Worm (Caenorhabditis elegans): ENCODE measurements around the gene ZK632.2.

Gene ZK632.2

DNA sequence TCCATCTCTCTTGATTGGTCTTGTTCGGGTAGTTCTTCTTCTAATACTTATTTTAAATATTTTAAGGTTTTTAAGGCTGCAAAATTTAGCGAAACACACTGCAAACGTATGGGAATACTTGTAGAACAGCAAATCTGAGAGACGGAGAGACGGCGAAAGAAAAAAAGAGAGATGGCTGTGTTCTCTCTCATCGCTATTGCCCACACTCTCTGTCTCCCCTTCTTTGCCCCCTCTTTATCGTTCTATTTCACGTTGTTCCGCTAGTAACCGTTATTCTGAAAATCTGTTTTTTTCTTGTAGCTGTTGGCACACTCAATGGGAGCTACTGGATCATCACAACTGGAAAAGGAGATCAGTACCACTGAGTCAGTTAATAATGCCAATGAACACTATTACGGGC is 22.6 kb upstream of the ZK632.2 start, which contains the start of gene usp-46:
Gene usp-46, plus strand, starts transcription at position 301 of the 400 bp plus-strand sequence.
- TF ChIP-seq unc-120 (tag; optimal IDR thresholded peaks at IDR 0.05; ENCODE audit: poor library complexity, severe bottlenecking) (peak; percentile 20), snpc-4 (tag; optimal IDR thresholded peaks at IDR 0.05) (no peak), elt-1 (tag; optimal IDR thresholded peaks at IDR 0.05; ENCODE audit: borderline replicate concordance, insufficient read depth) (no peak), mls-2 (tag; optimal IDR thresholded peaks at IDR 0.05) (no peak), unc-62 (GFP tag; optimal IDR thresholded peaks at IDR 0.05) (no peak), nhr-28 (tag; optimal IDR thresholded peaks at IDR 0.05) (no peak), ceh-39 (tag; optimal IDR thresholded peaks at IDR 0.05) (peak; percentile 16), nhr-237 (tag; optimal IDR thresholded peaks at IDR 0.05) (no peak), nhr-2 (tag; optimal IDR thresholded peaks at IDR 0.05) (no peak), hlh-1 (tag; optimal IDR thresholded peaks at IDR 0.05) (no peak)

DNA sequence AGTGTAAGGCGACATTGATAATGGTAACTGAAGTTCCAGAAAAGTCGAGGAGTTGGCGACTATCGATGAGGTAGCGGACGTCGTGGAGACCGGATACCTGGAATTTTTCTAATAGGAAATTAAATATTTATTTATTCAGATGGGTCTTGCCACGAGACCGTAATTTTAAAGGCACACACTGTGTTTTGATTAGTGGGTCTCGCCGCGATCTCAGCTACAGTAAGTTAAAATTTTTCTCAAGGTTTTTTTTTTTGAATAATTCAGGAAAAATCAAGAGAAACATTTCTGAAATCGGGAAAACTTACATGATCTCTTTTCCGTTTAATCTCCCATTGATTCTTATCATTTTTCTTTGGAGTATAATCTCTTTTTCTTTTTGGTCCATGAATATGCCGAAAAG is 19.8 kb upstream of the ZK632.2 start:
- TF ChIP-seq lin-32 (GFP tag; optimal IDR thresholded peaks at IDR 0.05) (no peak), snpc-4 (tag; optimal IDR thresholded peaks at IDR 0.05) (no peak), ceh-39 (tag; optimal IDR thresholded peaks at IDR 0.05) (no peak), flh-1 (GFP tag; optimal IDR thresholded peaks at IDR 0.05) (no peak), hlh-1 (tag; optimal IDR thresholded peaks at IDR 0.05) (no peak), lin-13 (tag; optimal IDR thresholded peaks at IDR 0.05) (no peak), ces-1 (GFP tag; optimal IDR thresholded peaks at IDR 0.05) (no peak), ceh-43 (GFP tag; optimal IDR thresholded peaks at IDR 0.05) (no peak), cnd-1 (tag; optimal IDR thresholded peaks at IDR 0.05) (no peak), ceh-83 (GFP tag; optimal IDR thresholded peaks at IDR 0.05) (no peak), nhr-2 (tag; optimal IDR thresholded peaks at IDR 0.05) (no peak)

DNA sequence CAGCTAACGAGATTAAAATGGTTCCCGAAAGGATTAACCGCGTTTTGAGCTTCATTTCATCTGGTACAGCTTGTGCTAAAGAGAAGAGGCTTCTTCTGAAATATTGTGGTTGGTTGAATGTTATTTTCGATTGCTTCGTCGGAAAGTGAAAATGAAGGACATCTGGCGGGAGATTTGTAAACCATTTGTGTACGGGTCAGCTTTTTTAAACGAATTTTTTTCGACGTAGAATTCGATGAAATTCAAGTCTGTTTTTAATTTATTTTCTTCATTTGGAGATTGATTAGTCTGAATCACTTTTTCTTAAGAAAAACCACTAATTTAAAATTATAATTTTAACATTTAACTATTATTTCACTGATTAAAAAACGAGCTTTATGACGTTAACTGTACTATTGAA is 18.7 kb upstream of the ZK632.2 start, which contains the start of gene sqv-3:
Gene sqv-3, minus strand, starts transcription at position 101 of the 400 bp plus-strand sequence.
- no peak for TF ChIP-seq snpc-4 (tag; optimal IDR thresholded peaks at IDR 0.05)
- TF ChIP-seq ztf-11 (tag; optimal IDR thresholded peaks at IDR 0.05), result no peak
- TF ChIP-seq unc-39 (tag; optimal IDR thresholded peaks at IDR 0.05), result no peak
- no peak for TF ChIP-seq nhr-28 (tag; optimal IDR thresholded peaks at IDR 0.05)
- no peak for TF ChIP-seq elt-1 (tag; optimal IDR thresholded peaks at IDR 0.05; ENCODE audit: borderline replicate concordance, insufficient read depth)
- TF ChIP-seq unc-120 (tag; optimal IDR thresholded peaks at IDR 0.05; ENCODE audit: poor library complexity, severe bottlenecking), result no peak
- no peak for TF ChIP-seq blmp-1 (tag; optimal IDR thresholded peaks at IDR 0.05)
- TF ChIP-seq cnd-1 (tag; optimal IDR thresholded peaks at IDR 0.05), result no peak
- no peak for TF ChIP-seq lsy-2 (tag; optimal IDR thresholded peaks at IDR 0.05)
- TF ChIP-seq M03D4.4 (tag; optimal IDR thresholded peaks at IDR 0.05), result no peak
- no peak for TF ChIP-seq drap-1 (GFP tag; optimal IDR thresholded peaks at IDR 0.05)
- TF ChIP-seq pha-4 (tag; optimal IDR thresholded peaks at IDR 0.05), result no peak
- no peak for TF ChIP-seq ceh-43 (GFP tag; optimal IDR thresholded peaks at IDR 0.05)
- TF ChIP-seq ceh-39 (tag; optimal IDR thresholded peaks at IDR 0.05), result no peak
- no peak for TF ChIP-seq ceh-83 (GFP tag; optimal IDR thresholded peaks at IDR 0.05)
- no peak for TF ChIP-seq nhr-2 (tag; optimal IDR thresholded peaks at IDR 0.05)

DNA sequence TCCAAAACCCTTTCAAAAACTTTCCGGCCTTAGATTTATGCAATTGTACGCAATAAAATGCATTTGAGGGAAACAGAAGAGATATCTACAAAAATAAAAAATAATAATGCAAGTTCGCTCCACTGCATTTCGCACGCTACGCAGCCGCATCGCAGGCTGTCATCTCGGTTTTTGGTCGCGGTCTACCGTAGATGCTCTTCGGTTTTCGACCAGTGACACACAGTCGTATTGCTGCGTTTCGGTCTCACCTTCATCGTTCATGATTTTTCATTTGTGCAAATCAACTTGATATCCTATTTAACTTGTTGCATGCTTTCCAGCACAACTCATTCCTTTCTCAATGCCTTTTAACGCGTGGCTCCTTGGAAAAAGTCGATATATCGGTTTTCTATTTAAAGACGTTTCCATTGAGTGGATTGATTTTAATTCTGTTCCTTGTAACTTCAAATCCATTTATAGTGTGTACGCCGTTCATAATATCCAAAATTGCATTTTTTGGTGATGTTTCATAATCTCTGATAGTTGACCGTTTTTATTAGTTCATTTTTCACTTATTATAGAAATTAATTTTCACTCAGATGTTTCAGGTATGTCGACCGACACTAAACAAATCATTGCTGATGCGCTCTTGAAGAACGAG is 18.1 kb upstream of the ZK632.2 start, which contains the start of gene vha-1:
Gene vha-1, plus strand, starts transcription at position 590 of the 640 bp plus-strand sequence.
- TF ChIP-seq lsy-2 (tag; optimal IDR thresholded peaks at IDR 0.05), result peak; percentile 91
- TF ChIP-seq cnd-1 (tag; optimal IDR thresholded peaks at IDR 0.05), result no peak
- no peak for TF ChIP-seq snpc-4 (tag; optimal IDR thresholded peaks at IDR 0.05)
- TF ChIP-seq blmp-1 (tag; optimal IDR thresholded peaks at IDR 0.05), result no peak
- TF ChIP-seq elt-3 (tag; optimal IDR thresholded peaks at IDR 0.05), result no peak
- TF ChIP-seq bed-3 (GFP tag; optimal IDR thresholded peaks at IDR 0.05), result no peak
- no peak for TF ChIP-seq nhr-12 (tag; optimal IDR thresholded peaks at IDR 0.05)
- no peak for TF ChIP-seq nhr-28 (tag; optimal IDR thresholded peaks at IDR 0.05)
- no peak for TF ChIP-seq ceh-83 (GFP tag; optimal IDR thresholded peaks at IDR 0.05)
- TF ChIP-seq mls-2 (tag; optimal IDR thresholded peaks at IDR 0.05), result no peak
- peak; percentile 60 for TF ChIP-seq unc-62 (GFP tag; optimal IDR thresholded peaks at IDR 0.05)
- TF ChIP-seq nhr-237 (tag; optimal IDR thresholded peaks at IDR 0.05), result peak; percentile 81
- TF ChIP-seq M03D4.4 (tag; optimal IDR thresholded peaks at IDR 0.05), result peak; percentile 34
- TF ChIP-seq mep-1 (tag; optimal IDR thresholded peaks at IDR 0.05), result peak; percentile 94
- TF ChIP-seq ceh-43 (GFP tag; optimal IDR thresholded peaks at IDR 0.05), result no peak
- no peak for TF ChIP-seq mab-5 (tag; optimal IDR thresholded peaks at IDR 0.05)
- no peak for TF ChIP-seq nhr-2 (tag; optimal IDR thresholded peaks at IDR 0.05)
- no peak for TF ChIP-seq lin-32 (GFP tag; optimal IDR thresholded peaks at IDR 0.05)
- TF ChIP-seq pha-4 (tag; optimal IDR thresholded peaks at IDR 0.05), result peak; percentile 89
- no peak for TF ChIP-seq sem-2 (GFP tag; optimal IDR thresholded peaks at IDR 0.05)
- TF ChIP-seq ztf-11 (tag; optimal IDR thresholded peaks at IDR 0.05), result no peak
- TF ChIP-seq lin-13 (tag; optimal IDR thresholded peaks at IDR 0.05), result peak; percentile 85
- peak; percentile 86 for TF ChIP-seq ceh-39 (tag; optimal IDR thresholded peaks at IDR 0.05)
- no peak for TF ChIP-seq elt-1 (tag; optimal IDR thresholded peaks at IDR 0.05; ENCODE audit: borderline replicate concordance, insufficient read depth)
- TF ChIP-seq ces-1 (GFP tag; optimal IDR thresholded peaks at IDR 0.05), result peak; percentile 45
- peak; percentile 32 for TF ChIP-seq hlh-1 (tag; optimal IDR thresholded peaks at IDR 0.05)
- no peak for TF ChIP-seq nhr-76 (tag; optimal IDR thresholded peaks at IDR 0.05)
- peak; percentile 82 for TF ChIP-seq unc-120 (tag; optimal IDR thresholded peaks at IDR 0.05; ENCODE audit: poor library complexity, severe bottlenecking)
- no peak for TF ChIP-seq tbx-8 (GFP tag; optimal IDR thresholded peaks at IDR 0.05)
- no peak for TF ChIP-seq sptf-1 (tag; optimal IDR thresholded peaks at IDR 0.05)
- no peak for TF ChIP-seq zip-8 (tag; optimal IDR thresholded peaks at IDR 0.05)
- no peak for TF ChIP-seq flh-1 (GFP tag; optimal IDR thresholded peaks at IDR 0.05)
- no peak for TF ChIP-seq ham-2 (GFP tag; optimal IDR thresholded peaks at IDR 0.05)
- no peak for TF ChIP-seq unc-39 (tag; optimal IDR thresholded peaks at IDR 0.05)
- TF ChIP-seq drap-1 (GFP tag; optimal IDR thresholded peaks at IDR 0.05), result peak; percentile 17

Data from whole organism, mixed stage, embryonic.